Fruit fly (Drosophila melanogaster) whole organism, pupa: ENCODE results near the gene Syt1.

ENCODE experiments used
- CG10348 ChIP-seq: fragments of 200-800 bp; sonication (Bioruptor generic); IDR thresholded peaks from 2 replicates; pipeline ENCODE4 v1.3.6; 2022; ENCODE audit warnings: missing biosample characterization, missing genetic modification characterization
- CG13204 ChIP-seq: fragments of 200-800 bp; sonication (Bioruptor generic); optimal IDR thresholded peaks from 2 replicates; lab custom pipeline; 2018; ENCODE audit warnings: missing biosample characterization, mild to moderate bottlenecking, missing genetic modification characterization, moderate library complexity
- CG34367 ChIP-seq: fragments of 200-800 bp; sonication (Bioruptor generic); optimal IDR thresholded peaks from 2 replicates; lab custom pipeline; 2018; ENCODE audit warnings: missing biosample characterization, mild to moderate bottlenecking, missing genetic modification characterization
- CG8159 ChIP-seq: fragments of 200-800 bp; sonication (Bioruptor generic); optimal IDR thresholded peaks from 3 replicates; lab custom pipeline; 2018; ENCODE audit warnings: missing biosample characterization, mild to moderate bottlenecking, missing genetic modification characterization, moderate library complexity
- CG8301 ChIP-seq: fragments of 200-800 bp; sonication (Bioruptor generic); optimal IDR thresholded peaks from 2 replicates; lab custom pipeline; 2018; ENCODE audit warnings: missing biosample characterization, mild to moderate bottlenecking, missing genetic modification characterization
- D1 ChIP-seq: fragments of 200-800 bp; sonication (Bioruptor generic); optimal IDR thresholded peaks from 2 replicates; lab custom pipeline; 2018; ENCODE audit warnings: missing biosample characterization, mild to moderate bottlenecking, missing genetic modification characterization, moderate library complexity
- EcR ChIP-seq: fragments of 200-800 bp; sonication (Bioruptor generic); optimal IDR thresholded peaks from 3 replicates; lab custom pipeline; 2019; ENCODE audit warnings: missing biosample characterization, missing genetic modification characterization, mild to moderate bottlenecking, moderate library complexity, missing genetic modification reagents

DNA sequence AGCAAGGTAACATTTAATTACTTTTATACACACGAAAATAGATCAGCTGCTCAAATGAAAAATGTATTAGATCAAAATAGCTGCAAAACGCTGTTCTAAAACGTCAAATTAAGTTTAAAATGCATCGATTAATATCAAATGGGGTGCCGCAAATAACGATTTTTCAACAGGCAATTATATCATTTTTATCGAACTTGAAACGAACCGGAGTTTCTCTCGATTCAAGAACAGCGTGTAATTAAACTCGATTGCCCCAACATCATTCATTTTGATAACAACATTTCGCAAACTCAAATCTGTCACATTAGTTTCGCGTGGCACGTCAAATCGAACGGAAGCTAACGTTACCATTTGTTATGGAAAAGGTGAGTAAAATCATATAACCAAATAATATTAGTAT is 74.4 kb downstream of the Syt1 start, which contains the start of gene CG31689:
- TF ChIP-seq CG8301 (no peak), CG13204 (GFP tag; lab: Kevin White, UChicago) (no peak), CG34367 (tag; lab: Kevin White, UChicago) (no peak), EcR (no peak), D1 (no peak), CG10348 (GFP tag; lab: Robert Waterston, UW) (no peak), CG8159 (no peak)
